Fruit fly (Drosophila melanogaster) whole organism, prepupa: ENCODE data around the gene CG1317.
A peak's percentile ranks its signal among the peaks of the same experiment; 100 is the strongest.

ENCODE experiments used
- CG8632 ChIP-seq: fragments of 200-800 bp; sonication (Bioruptor generic); optimal IDR thresholded peaks from 3 replicates; lab custom pipeline; 2016; ENCODE audit warnings: missing biosample characterization, missing genetic modification characterization
- Hr38 ChIP-seq: sonication (Bioruptor generic); optimal IDR thresholded peaks from 2 replicates; lab custom pipeline; 2016; ENCODE audit warnings: missing biosample characterization, missing genetic modification characterization
- achi ChIP-seq: fragments of 200-800 bp; sonication (Bioruptor generic); optimal IDR thresholded peaks from 3 replicates; lab custom pipeline; 2016; ENCODE audit warnings: missing biosample characterization, missing genetic modification characterization
- acj6 ChIP-seq: fragments of 200-800 bp; sonication (Bioruptor generic); optimal IDR thresholded peaks from 3 replicates; lab custom pipeline; 2016; ENCODE audit warnings: missing biosample characterization, missing genetic modification characterization
- eg ChIP-seq: fragments of 200-800 bp; sonication (Bioruptor generic); IDR thresholded peaks from 3 replicates; pipeline ENCODE4 v1.3.6; 2022; ENCODE audit warnings: missing biosample characterization, missing genetic modification characterization
- svp ChIP-seq: fragments of 200-800 bp; sonication (Bioruptor generic); peaks from one replicate; lab custom pipeline; 2016; ENCODE audit warnings: missing biosample characterization, missing genetic modification characterization

The CG1317 gene

dm6 chr3L:2325276-2325675 lies 46.5 kb downstream of the CG1317 start:
- TF ChIP-seq acj6 (GFP tag; lab: Kevin White, UChicago) (no peak), eg (GFP tag; lab: Robert Waterston, UW) (no peak), achi (GFP tag; lab: Kevin White, UChicago) (no peak), CG8632 (GFP tag; lab: Kevin White, UChicago) (no peak), svp (GFP tag; lab: Kevin White, UChicago) (no peak)

- TF ChIP-seq svp (GFP tag; lab: Kevin White, UChicago) (peak; percentile 1), Hr38 (GFP tag; lab: Kevin White, UChicago) (no peak)
Observed at dm6 chr3L:2322257-2322776, 49.4 kb downstream of the CG1317 start, which contains the start of gene MsR1. MsR1 (plus strand) TSS chr3L:2322693.
